Worm (Caenorhabditis elegans): Measurements from ENCODE around the gene alh-10.

Gene alh-10

DNA sequence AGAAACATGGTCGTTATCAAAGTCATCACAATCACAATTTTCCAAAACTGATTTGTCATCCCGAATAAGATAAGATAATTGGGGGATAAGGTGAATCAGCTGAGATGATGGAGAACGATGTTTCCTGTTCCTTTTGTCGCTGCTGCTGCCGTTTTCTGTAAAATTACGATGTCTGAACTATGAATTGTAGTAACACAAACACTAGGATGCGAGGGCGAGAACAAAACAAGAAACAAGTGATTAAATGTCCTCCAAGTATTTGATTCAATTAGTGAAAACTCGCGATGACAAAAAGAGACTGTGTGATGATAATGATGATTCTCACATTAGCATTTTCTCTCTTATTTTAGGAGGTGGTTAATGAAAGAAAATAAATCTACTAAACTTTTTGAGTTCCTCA lies 12.4 kb upstream of the alh-10 start, which contains the start of gene C54D1.7:
TSS of gene C54D1.7 (minus strand) at position 157 of the 400 bp plus-strand sequence.
- TF ChIP-seq elt-1 (tag; optimal IDR thresholded peaks at IDR 0.05; ENCODE audit: borderline replicate concordance, insufficient read depth) (no peak), ham-2 (GFP tag; optimal IDR thresholded peaks at IDR 0.05) (no peak), elt-3 (tag; optimal IDR thresholded peaks at IDR 0.05) (peak; percentile 23)

- TF ChIP-seq ces-1 (GFP tag; optimal IDR thresholded peaks at IDR 0.05) (no peak), ham-2 (GFP tag; optimal IDR thresholded peaks at IDR 0.05) (no peak), unc-120 (tag; optimal IDR thresholded peaks at IDR 0.05; ENCODE audit: poor library complexity, severe bottlenecking) (no peak), flh-1 (GFP tag; optimal IDR thresholded peaks at IDR 0.05) (no peak), hlh-1 (tag; optimal IDR thresholded peaks at IDR 0.05) (peak; percentile 47), pha-4 (tag; optimal IDR thresholded peaks at IDR 0.05) (no peak)
Observed at ce11 chrX:7153460-7153859, 10.0 kb upstream of the alh-10 start.

ce11 chrX:7151976-7152528 lies 8.6 kb upstream of the alh-10 start:
- TF ChIP-seq zip-8 (tag; optimal IDR thresholded peaks at IDR 0.05) (peak; percentile 87), nhr-2 (tag; optimal IDR thresholded peaks at IDR 0.05) (peak; percentile 68), elt-1 (tag; optimal IDR thresholded peaks at IDR 0.05; ENCODE audit: borderline replicate concordance, insufficient read depth) (peak; percentile 24), ceh-83 (GFP tag; optimal IDR thresholded peaks at IDR 0.05) (no peak)

DNA sequence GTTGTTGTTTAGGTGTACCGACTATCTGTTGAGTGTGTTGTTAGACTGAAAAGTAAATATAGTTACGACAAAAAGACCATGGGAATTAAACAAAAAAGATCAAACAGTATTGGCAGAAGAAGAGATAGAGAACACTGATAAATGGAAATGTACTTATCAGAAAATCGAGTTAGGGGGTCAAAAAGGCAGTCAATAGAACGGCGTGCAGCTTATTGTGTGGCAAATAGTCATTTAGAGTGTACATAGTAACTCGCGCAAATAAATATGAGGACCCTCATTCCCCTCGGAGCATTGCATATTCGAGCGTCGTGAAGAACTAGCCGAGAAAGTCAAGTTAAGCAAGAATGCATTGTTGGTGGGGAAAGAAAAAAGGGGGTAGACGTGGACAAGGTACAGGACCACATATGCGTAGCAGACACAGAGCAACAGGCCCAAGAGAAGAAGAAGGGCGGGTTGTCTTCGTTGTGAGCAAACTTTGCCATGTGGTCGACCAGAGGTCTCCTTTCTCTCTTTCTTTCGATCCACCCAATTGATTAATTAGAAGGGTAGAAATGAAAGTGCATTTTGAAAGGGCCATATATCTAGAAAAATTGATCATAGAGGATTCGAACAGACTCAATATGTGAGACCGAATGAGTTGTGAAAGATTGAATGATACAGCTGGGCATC lies 7.9 kb upstream of the alh-10 start, which contains the start of gene lam-2:
TSS of gene lam-2 (minus strand) at position 51 of the 669 bp plus-strand sequence.
- TF ChIP-seq unc-120 (tag; optimal IDR thresholded peaks at IDR 0.05; ENCODE audit: poor library complexity, severe bottlenecking) (peak; percentile 51), mab-5 (tag; optimal IDR thresholded peaks at IDR 0.05) (no peak), hlh-1 (tag; optimal IDR thresholded peaks at IDR 0.05) (peak; percentile 56), pha-4 (tag; optimal IDR thresholded peaks at IDR 0.05) (peak; percentile 17), nhr-28 (tag; optimal IDR thresholded peaks at IDR 0.05) (no peak), mls-2 (tag; optimal IDR thresholded peaks at IDR 0.05) (peak; percentile 6)

DNA sequence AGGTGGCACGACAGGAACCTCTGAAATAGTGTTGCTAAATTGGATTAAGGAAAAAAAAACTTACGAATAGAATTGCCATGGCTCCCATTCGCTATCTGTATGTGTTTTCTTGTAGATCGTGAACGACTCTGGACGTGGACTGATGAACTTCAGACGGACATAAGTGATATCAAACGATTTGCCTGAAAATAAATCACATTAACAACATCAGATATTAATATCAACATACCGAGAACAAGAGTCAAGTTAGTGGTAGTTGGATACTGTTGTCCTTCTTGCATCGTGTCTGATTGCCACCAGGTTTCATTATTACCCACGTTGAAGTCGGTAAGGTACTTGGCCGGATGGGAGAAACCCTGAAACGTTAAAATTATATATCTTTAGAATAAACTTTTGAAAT lies 6.2 kb upstream of the alh-10 start:
- no peak for TF ChIP-seq nhr-12 (tag; optimal IDR thresholded peaks at IDR 0.05)

DNA sequence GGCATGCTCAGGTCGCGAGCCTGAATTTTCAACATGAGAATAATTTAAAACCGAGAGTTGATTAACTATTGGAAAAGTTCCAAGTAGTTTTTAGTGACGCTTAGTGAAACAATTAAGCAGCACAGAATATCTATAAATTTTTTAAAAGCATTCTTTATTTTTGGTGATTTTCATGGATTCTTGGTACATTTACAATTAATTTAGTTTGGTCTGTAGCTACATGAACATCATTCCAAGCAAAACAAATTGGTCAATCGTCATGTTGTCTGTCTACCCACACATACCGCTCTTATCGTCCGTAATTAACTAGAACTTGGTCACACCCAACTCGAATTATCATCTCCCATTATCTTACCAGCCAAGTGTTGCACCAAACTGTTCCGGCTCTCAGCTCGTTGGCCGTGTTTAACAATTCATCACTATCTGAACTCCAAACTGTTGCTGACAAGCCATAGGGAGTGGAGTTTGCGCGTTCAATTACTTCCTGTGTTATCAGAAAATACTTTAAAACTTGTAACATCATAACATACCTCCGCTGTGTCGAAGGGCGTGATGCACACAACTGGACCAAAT lies 2.7 kb downstream of the alh-10 start:
- TF ChIP-seq elt-3 (tag; optimal IDR thresholded peaks at IDR 0.05) = no peak
- no peak for TF ChIP-seq mep-1 (tag; optimal IDR thresholded peaks at IDR 0.05)
- no peak for TF ChIP-seq ham-2 (GFP tag; optimal IDR thresholded peaks at IDR 0.05)
- TF ChIP-seq unc-39 (tag; optimal IDR thresholded peaks at IDR 0.05) = no peak
- TF ChIP-seq drap-1 (GFP tag; optimal IDR thresholded peaks at IDR 0.05) = no peak
- no peak for TF ChIP-seq lin-32 (GFP tag; optimal IDR thresholded peaks at IDR 0.05)
- no peak for TF ChIP-seq ceh-39 (tag; optimal IDR thresholded peaks at IDR 0.05)
- no peak for TF ChIP-seq ceh-43 (GFP tag; optimal IDR thresholded peaks at IDR 0.05)
- TF ChIP-seq snpc-4 (tag; optimal IDR thresholded peaks at IDR 0.05) = no peak
- TF ChIP-seq nhr-237 (tag; optimal IDR thresholded peaks at IDR 0.05) = no peak
- TF ChIP-seq nhr-12 (tag; optimal IDR thresholded peaks at IDR 0.05) = no peak
- TF ChIP-seq elt-1 (tag; optimal IDR thresholded peaks at IDR 0.05; ENCODE audit: borderline replicate concordance, insufficient read depth) = no peak

ce11 chrX:7139614-7140013 lies 3.8 kb downstream of the alh-10 start, which contains the start of gene clec-86:
TSS of gene clec-86 (plus strand) at chrX:7139875.
- TF ChIP-seq ham-2 (GFP tag; optimal IDR thresholded peaks at IDR 0.05) = no peak
- TF ChIP-seq pha-4 (tag; optimal IDR thresholded peaks at IDR 0.05) = no peak
- TF ChIP-seq mls-2 (tag; optimal IDR thresholded peaks at IDR 0.05) = no peak
- no peak for TF ChIP-seq lsy-2 (tag; optimal IDR thresholded peaks at IDR 0.05)
- no peak for TF ChIP-seq bed-3 (GFP tag; optimal IDR thresholded peaks at IDR 0.05)
- no peak for TF ChIP-seq tbx-8 (GFP tag; optimal IDR thresholded peaks at IDR 0.05)
- TF ChIP-seq nhr-2 (tag; optimal IDR thresholded peaks at IDR 0.05) = no peak
- no peak for TF ChIP-seq sptf-1 (tag; optimal IDR thresholded peaks at IDR 0.05)
